Worm (Caenorhabditis elegans) whole organism, early embryonic: ENCODE measurements around the gene Y69A2AR.32.

Source experiments
- B0310.2 ChIP-seq: sonication (generic microtip); optimal IDR thresholded peaks from 2 replicates; lab custom pipeline; 2016; ENCODE audit warnings: mild to moderate bottlenecking, missing genetic modification characterization, missing compliant biosample characterization
- F13C5.2 ChIP-seq: sonication (generic microtip); optimal IDR thresholded peaks from 2 replicates; lab custom pipeline; 2017; ENCODE audit warnings: mild to moderate bottlenecking, missing genetic modification characterization, inconsistent platforms, missing compliant biosample characterization
- aly-1 ChIP-seq: sonication (generic microtip); optimal IDR thresholded peaks from 2 replicates; lab custom pipeline; 2016; ENCODE audit warnings: missing genetic modification characterization, missing compliant biosample characterization
- ama-1 ChIP-seq: fragments of 150-350 bp; optimal IDR thresholded peaks from 2 replicates; lab custom pipeline; 2014
- ceh-13 ChIP-seq: fragments of 200-800 bp; sonication (Bioruptor generic); optimal IDR thresholded peaks from 2 replicates; lab custom pipeline; 2018; ENCODE audit warnings: mild to moderate bottlenecking, missing genetic modification characterization, missing compliant biosample characterization
- ceh-36 ChIP-seq: sonication (generic microtip); optimal IDR thresholded peaks from 2 replicates; lab custom pipeline; 2016; ENCODE audit warnings: missing genetic modification characterization, inconsistent platforms, missing compliant biosample characterization
- flt-1 ChIP-seq: fragments of 200-800 bp; sonication (Bioruptor generic); IDR thresholded peaks from 2 replicates; pipeline ENCODE4 v1.3.6; 2022; ENCODE audit warnings: missing genetic modification characterization, missing compliant biosample characterization
- hmg-4 ChIP-seq: fragments of 200-800 bp; sonication (Bioruptor generic); optimal IDR thresholded peaks from 2 replicates; lab custom pipeline; 2018; ENCODE audit warnings: mild to moderate bottlenecking, missing genetic modification characterization, missing compliant biosample characterization
- hnd-1 ChIP-seq: sonication (generic microtip); optimal IDR thresholded peaks from 2 replicates; lab custom pipeline; 2016; ENCODE audit warnings: missing genetic modification characterization, missing compliant biosample characterization
- pes-1 ChIP-seq: fragments of 200-800 bp; sonication (Bioruptor generic); IDR thresholded peaks from 2 replicates; pipeline ENCODE4 v1.3.6; 2022; ENCODE audit warnings: missing genetic modification reagents, missing genetic modification characterization, missing compliant biosample characterization
- scrt-1 ChIP-seq: fragments of 200-800 bp; sonication (Bioruptor generic); IDR thresholded peaks from 2 replicates; pipeline ENCODE4 v1.3.6; 2022; ENCODE audit warnings: missing genetic modification characterization, missing compliant biosample characterization
- tbx-11 ChIP-seq: fragments of 200-800 bp; sonication (Bioruptor generic); IDR thresholded peaks from 2 replicates; pipeline ENCODE4 v1.3.6; 2022; ENCODE audit warnings: missing genetic modification characterization, missing compliant biosample characterization
- tbx-37 ChIP-seq: fragments of 200-800 bp; sonication (Bioruptor generic); conservative IDR thresholded peaks from 2 replicates; pipeline ENCODE4 v1.3.6; 2022; ENCODE audit warnings: missing genetic modification reagents, missing genetic modification characterization, missing compliant biosample characterization
- tra-4 ChIP-seq: sonication (generic microtip); optimal IDR thresholded peaks from 2 replicates; lab custom pipeline; 2017; ENCODE audit warnings: missing genetic modification characterization, missing compliant biosample characterization

DNA sequence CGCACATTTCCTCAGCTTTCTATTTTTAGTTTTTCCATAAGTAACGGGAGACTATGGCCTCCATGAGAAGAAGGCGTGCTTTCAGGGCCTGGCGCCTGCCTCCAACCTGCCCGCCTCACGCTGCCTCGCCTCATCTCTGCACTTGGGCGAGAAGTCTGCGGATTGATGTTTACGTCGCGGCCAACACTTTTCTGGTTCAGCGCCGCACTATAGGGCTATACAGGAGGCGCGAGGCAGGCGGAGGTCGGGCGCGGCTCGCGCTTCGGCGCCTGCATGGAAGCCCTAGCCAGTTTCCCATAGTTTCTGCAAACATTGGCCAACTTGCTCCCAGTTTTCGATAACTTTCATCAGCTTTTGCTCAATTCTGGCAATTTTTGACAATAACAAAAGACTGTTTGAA is 37.1 kb upstream of the Y69A2AR.32 start:
- TF ChIP-seq pes-1 (GFP tag; lab: Robert Waterston, UW) (no peak), ama-1 (no peak), tbx-11 (GFP tag; lab: Robert Waterston, UW) (no peak), F13C5.2 (tag; lab: Kevin White, UChicago) (no peak), B0310.2 (tag; lab: Kevin White, UChicago) (no peak), hmg-4 (GFP tag; lab: Kevin White, UChicago) (no peak), flt-1 (GFP tag; lab: Robert Waterston, UW) (no peak), aly-1 (tag; lab: Kevin White, UChicago) (no peak), hnd-1 (tag; lab: Kevin White, UChicago) (no peak), tra-4 (tag; lab: Kevin White, UChicago) (no peak), ceh-13 (no peak), ceh-36 (tag; lab: Kevin White, UChicago) (no peak), scrt-1 (GFP tag; lab: Robert Waterston, UW) (no peak), tbx-37 (GFP tag; lab: Robert Waterston, UW) (no peak)
